Worm (Caenorhabditis elegans) whole organism, L4/young adult: ENCODE results near the gene msp-142.

Experiments
- W03F9.2 ChIP-seq: fragments of 150-350 bp; optimal IDR thresholded peaks from 2 replicates; lab custom pipeline; 2014; ENCODE audit warnings: missing biosample characterization, missing genetic modification characterization
- dao-5 ChIP-seq: sonication (generic microtip); optimal IDR thresholded peaks from 2 replicates; lab custom pipeline; 2016; ENCODE audit warnings: missing genotype, missing genetic modification characterization, moderate library complexity, missing compliant biosample characterization

- TF ChIP-seq W03F9.2, result no peak
- TF ChIP-seq dao-5 (tag; lab: Kevin White, UChicago), result no peak
These were observed 17.9 kb upstream of the msp-142 start for ce11 chrII:5779866-5780265.
